Fruit fly (Drosophila melanogaster): ENCODE data around the gene CG42813.
A peak's percentile ranks its signal among the peaks of the same experiment; 100 is the strongest.

The CG42813 gene

DNA sequence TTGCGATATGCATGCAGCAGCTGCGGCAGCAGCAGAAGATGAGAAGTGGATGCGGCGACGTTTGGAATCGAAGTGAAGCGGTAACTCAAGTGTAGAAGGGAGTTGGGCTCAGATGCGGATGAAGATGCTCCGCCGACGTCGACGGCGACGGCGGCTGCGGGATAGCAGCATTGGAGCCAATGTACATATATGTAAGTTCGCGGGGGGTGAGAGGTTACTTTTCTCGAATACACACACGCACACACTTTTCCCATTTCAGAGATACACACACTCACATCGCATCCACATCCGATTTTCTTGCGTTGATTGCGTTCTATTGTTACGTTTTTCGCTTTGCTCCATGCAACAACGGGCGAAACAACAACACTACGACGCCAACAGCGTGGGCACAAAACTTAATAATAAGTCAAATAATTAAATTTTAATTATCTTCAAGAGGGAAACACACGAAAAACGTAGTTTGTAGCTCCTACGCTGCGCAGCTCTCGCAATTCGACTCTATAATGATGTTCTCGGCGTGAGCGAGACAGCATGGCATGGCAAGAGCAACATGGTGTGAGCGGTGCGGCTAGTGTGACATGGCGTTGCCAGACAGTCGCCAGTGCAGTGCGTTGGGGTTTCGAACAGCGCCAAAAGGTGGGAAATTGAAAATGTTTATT is 16.5 kb upstream of the CG42813 start, which contains the start of gene CG18766 (continued):
- TF ChIP-seq CG7745 (tag; optimal IDR thresholded peaks at IDR 0.05) (peak; percentile 32), Max (GFP tag; optimal IDR thresholded peaks at IDR 0.05) (peak; percentile 38), Opbp (GFP tag; IDR thresholded peaks at IDR 0.05; ENCODE audit: partially characterized antibody) (peak; percentile 49; the same call in 2 of the 3 replicates), fu2 (GFP tag; optimal IDR thresholded peaks at IDR 0.05) (peak; percentile 15), CG3726 (GFP tag; IDR thresholded peaks at IDR 0.05) (no peak), Hr51 (GFP tag; optimal IDR thresholded peaks at IDR 0.05) (no peak), trh (GFP tag; optimal IDR thresholded peaks at IDR 0.05) (no peak), CG13123 (GFP tag; optimal IDR thresholded peaks at IDR 0.05) (no peak), bowl (GFP tag; IDR thresholded peaks at IDR 0.05) (no peak), CG15696 (tag; optimal IDR thresholded peaks at IDR 0.05) (peak; percentile 16), Jarid2 (GFP tag; optimal IDR thresholded peaks at IDR 0.05) (peak; percentile 33), CG14050 (GFP tag; IDR thresholded peaks at IDR 0.05) (no peak), stc (GFP tag; IDR thresholded peaks at IDR 0.05) (no peak), onecut (GFP tag; IDR thresholded peaks at IDR 0.05) (no peak), Gug (GFP tag; IDR thresholded peaks at IDR 0.05) (peak; percentile 18; the same call in 1 of the 4 replicates), Scr (GFP tag; IDR thresholded peaks at IDR 0.05; ENCODE audit: partially characterized antibody) (no peak), Ravus (GFP tag; IDR thresholded peaks at IDR 0.05) (no peak), Hmr (GFP tag; optimal IDR thresholded peaks at IDR 0.05) (peak; percentile 33), Sox102F (GFP tag; optimal IDR thresholded peaks at IDR 0.05) (no peak), fd96Cb (tag; optimal IDR thresholded peaks at IDR 0.05) (no peak), pita (GFP tag; optimal IDR thresholded peaks at IDR 0.05) (no peak), CG10267 (tag; optimal IDR thresholded peaks at IDR 0.05) (peak; percentile 12), vnd (GFP tag; IDR thresholded peaks at IDR 0.05; ENCODE audit: partially characterized antibody) (no peak), sisA (GFP tag; IDR thresholded peaks at IDR 0.05) (no peak), Eip74EF (GFP tag; optimal IDR thresholded peaks at IDR 0.05) (no peak), CG14965 (GFP tag; optimal IDR thresholded peaks at IDR 0.05; ENCODE audit: borderline replicate concordance) (no peak), CG6175 (GFP tag; IDR thresholded peaks at IDR 0.05) (0 out of 3 replicates have a peak, but pooled peaks have one; percentile 41), Lim3 (GFP tag; IDR thresholded peaks at IDR 0.05) (no peak), Kr (GFP tag; optimal IDR thresholded peaks at IDR 0.05) (no peak), usp (GFP tag; optimal IDR thresholded peaks at IDR 0.05) (no peak), CG9817 (tag; optimal IDR thresholded peaks at IDR 0.05) (no peak), ase (GFP tag; IDR thresholded peaks at IDR 0.05) (no peak), Sry-δ (GFP tag; optimal IDR thresholded peaks at IDR 0.05) (peak; percentile 56), CG8290 (GFP tag; optimal IDR thresholded peaks at IDR 0.05) (peak; percentile 8), CG8290 (tag; optimal IDR thresholded peaks at IDR 0.05) (peak in 1 of 2 experiments; percentile 67), mld (GFP tag; IDR thresholded peaks at IDR 0.05; ENCODE audit: partially characterized antibody) (no peak), crp (GFP tag; optimal IDR thresholded peaks at IDR 0.05) (peak in 1 of 2 experiments; percentile 20), CG14014 (GFP tag; IDR thresholded peaks at IDR 0.05) (no peak), NK7.1 (GFP tag; optimal IDR thresholded peaks at IDR 0.05) (no peak), Ets97D (GFP tag; optimal IDR thresholded peaks at IDR 0.05) (peak; percentile 61), Hmx (GFP tag; optimal IDR thresholded peaks at IDR 0.05) (no peak), E2f2 (GFP tag; IDR thresholded peaks at IDR 0.05) (peak; percentile 92), Tbp (GFP tag; optimal IDR thresholded peaks at IDR 0.05) (no peak), CG31441 (GFP tag; IDR thresholded peaks at IDR 0.05) (no peak), CG17359 (tag; optimal IDR thresholded peaks at IDR 0.05) (no peak), ftz-f1 (GFP tag; optimal IDR thresholded peaks at IDR 0.05) (peak; percentile 69), CG6813 (GFP tag; optimal IDR thresholded peaks at IDR 0.05) (no peak), jumu (GFP tag; optimal IDR thresholded peaks at IDR 0.05) (peak; percentile 15), dysf (GFP tag; IDR thresholded peaks at IDR 0.05) (no peak), CG6854 (GFP tag; optimal IDR thresholded peaks at IDR 0.05) (peak; percentile 11)
